Fruit fly (Drosophila melanogaster): ENCODE results near the gene v.

DNA sequence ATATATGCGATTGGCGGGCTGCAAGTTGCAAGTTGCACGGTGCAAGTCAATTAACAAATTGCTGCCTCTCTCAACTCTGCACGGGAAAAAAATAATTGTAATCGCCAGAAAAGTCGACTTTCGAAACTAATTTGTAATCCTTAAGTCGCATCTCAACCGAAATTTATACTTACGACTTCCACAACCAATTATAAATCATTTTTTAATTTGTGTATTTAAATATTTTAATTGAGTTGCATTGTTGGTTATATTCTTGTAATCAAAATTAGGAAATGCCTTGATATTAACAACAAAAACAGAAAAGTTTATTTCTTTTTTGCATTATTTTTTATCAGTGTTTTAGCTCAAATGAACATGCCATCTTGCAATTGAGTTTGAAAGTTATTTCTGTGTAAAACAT, 36.1 kb downstream of the v start:
- TF ChIP-seq CG11294 (GFP tag; IDR thresholded peaks at IDR 0.05) (no peak), Ets96B (tag; optimal IDR thresholded peaks at IDR 0.05) (no peak), pdm3 (GFP tag; optimal IDR thresholded peaks at IDR 0.05) (peak; percentile 54), Lpt (GFP tag; optimal IDR thresholded peaks at IDR 0.05) (peak; percentile 17), Hr4 (GFP tag; optimal IDR thresholded peaks at IDR 0.05) (peak; percentile 68), Sox15 (GFP tag; optimal IDR thresholded peaks at IDR 0.05) (no peak), Sox14 (GFP tag; optimal IDR thresholded peaks at IDR 0.05) (no peak), achi (GFP tag; optimal IDR thresholded peaks at IDR 0.05) (peak; percentile 47), Eip78C (GFP tag) (peak; percentile 88), CG6792 (GFP tag; optimal IDR thresholded peaks at IDR 0.05) (no peak), CG16779 (tag; optimal IDR thresholded peaks at IDR 0.05) (no peak), lz (GFP tag; optimal IDR thresholded peaks at IDR 0.05) (peak; percentile 10), Sox102F (GFP tag; optimal IDR thresholded peaks at IDR 0.05) (peak; percentile 14), CG1621 (tag; optimal IDR thresholded peaks at IDR 0.05) (no peak)
